Fruit fly (Drosophila melanogaster) whole organism, prepupa: ENCODE results near the gene CG15643.

Experiments
- CG6854 ChIP-seq: fragments of 200-800 bp; sonication (Bioruptor generic); optimal IDR thresholded peaks from 2 replicates; lab custom pipeline; 2017; ENCODE audit warnings: missing biosample characterization, mild to moderate bottlenecking, missing genetic modification characterization
- CG8119 ChIP-seq: fragments of 200-800 bp; sonication (Bioruptor generic); IDR thresholded peaks from 3 replicates; pipeline ENCODE4 v1.3.6; 2022; ENCODE audit warnings: missing biosample characterization, missing genetic modification characterization
- Hr4 ChIP-seq: fragments of 200-800 bp; sonication (Bioruptor generic); optimal IDR thresholded peaks from 3 replicates; lab custom pipeline; 2016; ENCODE audit warnings: missing biosample characterization, missing genetic modification characterization
- Lpt ChIP-seq: fragments of 200-800 bp; sonication (Bioruptor generic); optimal IDR thresholded peaks from 3 replicates; lab custom pipeline; 2016; ENCODE audit warnings: missing biosample characterization, missing genetic modification characterization
- Sox14 ChIP-seq: fragments of 200-800 bp; sonication (Bioruptor generic); optimal IDR thresholded peaks from 3 replicates; lab custom pipeline; 2016; ENCODE audit warnings: missing biosample characterization, missing genetic modification characterization
- spab ChIP-seq: fragments of 200-800 bp; sonication (Bioruptor generic); optimal IDR thresholded peaks from 2 replicates; lab custom pipeline; 2017; ENCODE audit warnings: missing biosample characterization, mild to moderate bottlenecking, missing genetic modification characterization, missing genetic modification reagents

- no peak for TF ChIP-seq Lpt (GFP tag; lab: Kevin White, UChicago)
- no peak for TF ChIP-seq Sox14
- no peak for TF ChIP-seq Hr4 (GFP tag; lab: Kevin White, UChicago)
- TF ChIP-seq spab: no peak
- TF ChIP-seq CG6854 (GFP tag; lab: Kevin White, UChicago): no peak
- no peak for TF ChIP-seq CG8119 (GFP tag; lab: Robert Waterston, UW)
Observed at dm6 chrX:15571939-15572338, at the start of gene CG15643.
